Fruit fly (Drosophila melanogaster): ENCODE measurements around the gene CG7326.

The CG7326 gene

dm6 chrX:18832371-18832852 lies 31.2 kb downstream of the CG7326 start, which contains the start of gene Pvf1 (continued):
- TF ChIP-seq tll (GFP tag; optimal IDR thresholded peaks at IDR 0.05) (no peak), CG3281 (GFP tag; optimal IDR thresholded peaks at IDR 0.05) (peak; percentile 26), unc-4 (GFP tag; IDR thresholded peaks at IDR 0.05; ENCODE audit: partially characterized antibody) (no peak), Trl (optimal IDR thresholded peaks at IDR 0.05) (peak; percentile 82), Trl (GFP tag; optimal IDR thresholded peaks at IDR 0.05) (no peak), CG12659 (GFP tag; optimal IDR thresholded peaks at IDR 0.05) (no peak), sens (GFP tag) (peak; percentile 80), CG6765 (GFP tag; optimal IDR thresholded peaks at IDR 0.05) (peak; percentile 13), CG13296 (GFP tag; optimal IDR thresholded peaks at IDR 0.05) (peak; percentile 9), tna (GFP tag; IDR thresholded peaks at IDR 0.05; ENCODE audit: partially characterized antibody) (0 out of 2 replicates have a peak, but pooled peaks have one; percentile 19), CG2712 (tag; optimal IDR thresholded peaks at IDR 0.05) (no peak)

DNA sequence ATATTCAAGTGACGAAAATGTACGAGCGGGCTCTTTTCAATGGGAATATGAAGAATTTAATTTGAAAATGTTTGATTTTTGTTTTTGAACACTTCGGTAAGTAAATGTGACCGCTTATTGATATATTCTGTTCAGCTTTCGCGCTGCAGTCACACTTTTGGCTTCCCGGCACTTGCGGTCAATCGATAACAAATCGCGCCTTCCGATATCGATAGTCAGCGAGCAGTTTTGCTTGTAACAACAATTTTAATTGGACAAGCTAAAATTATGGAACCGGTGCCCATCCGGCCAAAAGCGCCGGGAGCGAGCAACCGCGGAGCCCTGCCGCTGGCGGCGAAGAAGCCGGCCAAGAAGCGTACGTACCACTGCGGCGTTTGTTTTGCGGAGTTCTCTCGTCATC lies 33.2 kb downstream of the CG7326 start, which contains the start of gene CG7101:
CG7101 (plus strand) TSS at position 196 of the 400 bp plus-strand sequence.
- no peak for TF ChIP-seq CG6254 (GFP tag; optimal IDR thresholded peaks at IDR 0.05)
- TF ChIP-seq grn (GFP tag; optimal IDR thresholded peaks at IDR 0.05), result no peak
- TF ChIP-seq CTCF (GFP tag; optimal IDR thresholded peaks at IDR 0.05), result peak; percentile 19
- no peak for TF ChIP-seq Aef1 (GFP tag; IDR thresholded peaks at IDR 0.05)
- no peak for TF ChIP-seq E2f1 (GFP tag; IDR thresholded peaks at IDR 0.05)
- TF ChIP-seq cas (GFP tag; IDR thresholded peaks at IDR 0.05), result no peak
- no peak for TF ChIP-seq luna (GFP tag; optimal IDR thresholded peaks at IDR 0.05)
- TF ChIP-seq CG18476 (GFP tag; optimal IDR thresholded peaks at IDR 0.05), result no peak
- TF ChIP-seq gem (tag; optimal IDR thresholded peaks at IDR 0.05), result no peak
- TF ChIP-seq CG13287 (GFP tag; IDR thresholded peaks at IDR 0.05; ENCODE audit: partially characterized antibody), result peak; percentile 79
- TF ChIP-seq CG3995 (GFP tag; optimal IDR thresholded peaks at IDR 0.05), result peak; percentile 94
- no peak for TF ChIP-seq CG8281 (tag; optimal IDR thresholded peaks at IDR 0.05)
- no peak for TF ChIP-seq CG12071 (GFP tag; optimal IDR thresholded peaks at IDR 0.05)
- peak; percentile 69 for TF ChIP-seq Scr (GFP tag; IDR thresholded peaks at IDR 0.05; ENCODE audit: partially characterized antibody)
- TF ChIP-seq Hey (tag; optimal IDR thresholded peaks at IDR 0.05), result no peak
- no peak for TF ChIP-seq dm (GFP tag; optimal IDR thresholded peaks at IDR 0.05)
- TF ChIP-seq hb (GFP tag; IDR thresholded peaks at IDR 0.05; ENCODE audit: partially characterized antibody), result peak; percentile 50; the same call in 1 of the 3 replicates
- TF ChIP-seq Adf1 (GFP tag; IDR thresholded peaks at IDR 0.05), result no peak
- no peak for TF ChIP-seq CG8478 (optimal IDR thresholded peaks at IDR 0.05)
- TF ChIP-seq oc (tag; optimal IDR thresholded peaks at IDR 0.05), result no peak
- no peak for TF ChIP-seq slp2 (GFP tag; optimal IDR thresholded peaks at IDR 0.05)
- TF ChIP-seq Sry-δ (GFP tag; optimal IDR thresholded peaks at IDR 0.05), result peak; percentile 64
- peak; percentile 62 for TF ChIP-seq Med (GFP tag)
- TF ChIP-seq CG11723 (GFP tag; optimal IDR thresholded peaks at IDR 0.05), result no peak
- TF ChIP-seq slou (GFP tag; optimal IDR thresholded peaks at IDR 0.05), result no peak
- TF ChIP-seq Trl (optimal IDR thresholded peaks at IDR 0.05), result no peak
- no peak for TF ChIP-seq Trl (GFP tag; optimal IDR thresholded peaks at IDR 0.05)
- TF ChIP-seq CG8388 (GFP tag; optimal IDR thresholded peaks at IDR 0.05), result no peak
- TF ChIP-seq CG34422 (GFP tag; IDR thresholded peaks at IDR 0.05), result peak; percentile 89
- peak; percentile 70 for TF ChIP-seq gfzf (GFP tag; optimal IDR thresholded peaks at IDR 0.05)
- TF ChIP-seq CG10979 (tag; optimal IDR thresholded peaks at IDR 0.05), result no peak
- no peak for TF ChIP-seq dan (GFP tag; IDR thresholded peaks at IDR 0.05)
- TF ChIP-seq CG2199 (GFP tag; IDR thresholded peaks at IDR 0.05), result no peak
- TF ChIP-seq rib (GFP tag; IDR thresholded peaks at IDR 0.05), result 0 out of 2 replicates have a peak, but pooled peaks have one; percentile 17
- no peak for TF ChIP-seq Vsx1 (GFP tag; optimal IDR thresholded peaks at IDR 0.05)
- TF ChIP-seq org-1 (GFP tag; optimal IDR thresholded peaks at IDR 0.05), result no peak
- no peak for TF ChIP-seq CG10209 (GFP tag; optimal IDR thresholded peaks at IDR 0.05)
- TF ChIP-seq sens (GFP tag), result peak; percentile 33
- TF ChIP-seq sens-2 (GFP tag; IDR thresholded peaks at IDR 0.05), result no peak
- TF ChIP-seq CG3838 (GFP tag; optimal IDR thresholded peaks at IDR 0.05), result no peak
- TF ChIP-seq stwl (tag; optimal IDR thresholded peaks at IDR 0.05), result peak; percentile 98
- no peak for TF ChIP-seq hth (optimal IDR thresholded peaks at IDR 0.05)
